Worm (Caenorhabditis elegans) whole organism, L2 larva: ENCODE results near the gene ifta-2.

Experiments
- dmd-4 ChIP-seq: sonication (generic microtip); optimal IDR thresholded peaks from 2 replicates; lab custom pipeline; 2017; ENCODE audit warnings: missing biosample characterization, missing genetic modification characterization
- lin-13 ChIP-seq: fragments of 150-350 bp; optimal IDR thresholded peaks from 2 replicates; lab custom pipeline; 2014; ENCODE audit warnings: missing biosample characterization, missing genetic modification reagents, missing genetic modification characterization
- lsy-2 ChIP-seq, 2 experiments: fragments of 150-350 bp in 1 of 2; sonication (generic microtip) in 1 of 2; optimal IDR thresholded peaks; 2 replicates each; lab custom pipeline; 2014 to 2017; ENCODE audit warnings: missing biosample characterization in 2 of 2, missing genetic modification characterization in 2 of 2
- snpc-4 ChIP-seq: fragments of 150-350 bp; optimal IDR thresholded peaks from 2 replicates; lab custom pipeline; 2014; ENCODE audit warnings: missing biosample characterization, missing genetic modification characterization
- ztf-4 ChIP-seq: fragments of 150-350 bp; optimal IDR thresholded peaks from 2 replicates; lab custom pipeline; 2014; ENCODE audit warnings: missing biosample characterization, missing genetic modification characterization

- TF ChIP-seq snpc-4 (tag; lab: Kevin White, UChicago) (no peak), ztf-4 (tag; lab: Kevin White, UChicago) (no peak), lsy-2 (tag; optimal IDR thresholded peaks at IDR 0.05; lab: Kevin White, UChicago) (no peak), dmd-4 (tag; lab: Kevin White, UChicago) (no peak), lin-13 (GFP tag; lab: Kevin White, UChicago) (no peak)
These were observed 42.5 kb downstream of the ifta-2 start, which contains the start of gene phyh-1 for ce11 chrIV:17259310-17259709.
